Worm (Caenorhabditis elegans) whole organism, mixed stage, embryonic: ENCODE data around the gene F07H5.7.

ENCODE experiments used
- M03D4.4 ChIP-seq: sonication (generic microtip); optimal IDR thresholded peaks from 2 replicates; lab custom pipeline; 2017; ENCODE audit warnings: mild to moderate bottlenecking, missing genetic modification characterization, missing compliant biosample characterization
- bed-3 ChIP-seq: fragments of 200-800 bp; sonication (Bioruptor generic); optimal IDR thresholded peaks from 3 replicates; lab custom pipeline; 2018; ENCODE audit warnings: mild to moderate bottlenecking, missing genetic modification characterization, moderate library complexity, missing compliant biosample characterization
- blmp-1 ChIP-seq: fragments of 150-350 bp; optimal IDR thresholded peaks from 2 replicates; lab custom pipeline; 2014; ENCODE audit warnings: missing biosample characterization, missing genetic modification characterization
- ceh-39 ChIP-seq: fragments of 150-350 bp; optimal IDR thresholded peaks from 2 replicates; lab custom pipeline; 2014; ENCODE audit warnings: missing biosample characterization, missing genetic modification characterization
- ceh-43 ChIP-seq: fragments of 200-800 bp; sonication (Bioruptor generic); optimal IDR thresholded peaks from 2 replicates; lab custom pipeline; 2018; ENCODE audit warnings: mild to moderate bottlenecking, missing genetic modification characterization, moderate library complexity, missing compliant biosample characterization
- ceh-83 ChIP-seq: fragments of 200-800 bp; sonication (Bioruptor generic); optimal IDR thresholded peaks from 2 replicates; lab custom pipeline; 2018; ENCODE audit warnings: mild to moderate bottlenecking, missing genetic modification characterization, missing compliant biosample characterization
- ces-1 ChIP-seq: fragments of 150-350 bp; optimal IDR thresholded peaks from 2 replicates; lab custom pipeline; 2014; ENCODE audit warnings: missing biosample characterization, missing genetic modification reagents, missing genetic modification characterization
- cnd-1 ChIP-seq: fragments of 200-800 bp; sonication (Bioruptor generic); optimal IDR thresholded peaks from 2 replicates; lab custom pipeline; 2018; ENCODE audit warnings: mild to moderate bottlenecking, missing genetic modification characterization, missing compliant biosample characterization
- drap-1 ChIP-seq: fragments of 200-800 bp; sonication (Bioruptor generic); optimal IDR thresholded peaks from 3 replicates; lab custom pipeline; 2018; ENCODE audit warnings: mild to moderate bottlenecking, missing genetic modification characterization, missing compliant biosample characterization
- elt-1 ChIP-seq: sonication (generic microtip); optimal IDR thresholded peaks from 2 replicates; lab custom pipeline; 2017; ENCODE audit warnings: missing genetic modification characterization, mild to moderate bottlenecking, missing compliant biosample characterization, antibody characterized with exemption, moderate library complexity, borderline replicate concordance; ENCODE audit not compliant: insufficient read depth
- elt-3 ChIP-seq: fragments of 150-350 bp; optimal IDR thresholded peaks from 2 replicates; lab custom pipeline; 2014; ENCODE audit warnings: missing biosample characterization, missing genetic modification characterization
- flh-1 ChIP-seq: fragments of 200-800 bp; sonication (Bioruptor generic); optimal IDR thresholded peaks from 2 replicates; lab custom pipeline; 2018; ENCODE audit warnings: mild to moderate bottlenecking, missing genetic modification characterization, moderate library complexity, missing compliant biosample characterization
- ham-2 ChIP-seq: fragments of 200-800 bp; sonication (Bioruptor generic); optimal IDR thresholded peaks from 2 replicates; lab custom pipeline; 2018; ENCODE audit warnings: mild to moderate bottlenecking, missing genetic modification characterization, missing compliant biosample characterization
- hlh-1 ChIP-seq: fragments of 150-350 bp; optimal IDR thresholded peaks from 2 replicates; lab custom pipeline; 2014; ENCODE audit warnings: missing biosample characterization, missing genetic modification reagents, missing genetic modification characterization
- lin-13 ChIP-seq: fragments of 150-350 bp; optimal IDR thresholded peaks from 2 replicates; lab custom pipeline; 2014; ENCODE audit warnings: missing biosample characterization, missing genetic modification characterization
- lin-32 ChIP-seq: fragments of 200-800 bp; sonication (Bioruptor generic); optimal IDR thresholded peaks from 2 replicates; lab custom pipeline; 2018; ENCODE audit warnings: mild to moderate bottlenecking, missing genetic modification characterization, missing compliant biosample characterization
- lsy-2 ChIP-seq: fragments of 150-350 bp; optimal IDR thresholded peaks from 2 replicates; lab custom pipeline; 2014; ENCODE audit warnings: missing biosample characterization, missing genetic modification characterization
- mab-5 ChIP-seq: fragments of 150-350 bp; optimal IDR thresholded peaks from 2 replicates; lab custom pipeline; 2014; ENCODE audit warnings: missing biosample characterization, missing genetic modification characterization
- mep-1 ChIP-seq: fragments of 150-350 bp; optimal IDR thresholded peaks from 2 replicates; lab custom pipeline; 2017; ENCODE audit warnings: missing biosample characterization, missing genetic modification reagents, missing genetic modification characterization, inconsistent platforms
- mls-2 ChIP-seq: sonication (generic microtip); optimal IDR thresholded peaks from 2 replicates; lab custom pipeline; 2016; ENCODE audit warnings: mild to moderate bottlenecking, missing genetic modification characterization, moderate library complexity, missing compliant biosample characterization
- nhr-12 ChIP-seq: fragments of 150-350 bp; optimal IDR thresholded peaks from 2 replicates; lab custom pipeline; 2014; ENCODE audit warnings: missing biosample characterization, missing genetic modification characterization
- nhr-2 ChIP-seq: fragments of 150-350 bp; optimal IDR thresholded peaks from 2 replicates; lab custom pipeline; 2014; ENCODE audit warnings: missing biosample characterization, missing genetic modification characterization
- nhr-237 ChIP-seq: fragments of 150-350 bp; optimal IDR thresholded peaks from 2 replicates; lab custom pipeline; 2014; ENCODE audit warnings: missing biosample characterization, missing genetic modification characterization
- nhr-28 ChIP-seq: fragments of 150-350 bp; optimal IDR thresholded peaks from 2 replicates; lab custom pipeline; 2014; ENCODE audit warnings: missing biosample characterization, missing genetic modification characterization
- nhr-76 ChIP-seq: sonication (generic microtip); optimal IDR thresholded peaks from 2 replicates; lab custom pipeline; 2017; ENCODE audit warnings: missing biosample characterization, missing genetic modification characterization
- pha-4 ChIP-seq: fragments of 150-350 bp; optimal IDR thresholded peaks from 2 replicates; lab custom pipeline; 2018; ENCODE audit warnings: missing biosample characterization, missing genetic modification reagents, missing genetic modification characterization
- snpc-4 ChIP-seq: fragments of 150-350 bp; optimal IDR thresholded peaks from 2 replicates; lab custom pipeline; 2014; ENCODE audit warnings: missing biosample characterization, missing genetic modification characterization
- sptf-1 ChIP-seq: sonication (generic microtip); optimal IDR thresholded peaks from 2 replicates; lab custom pipeline; 2017; ENCODE audit warnings: mild to moderate bottlenecking, missing genetic modification characterization, moderate library complexity, missing compliant biosample characterization
- tbx-8 ChIP-seq: fragments of 200-800 bp; sonication (Bioruptor generic); optimal IDR thresholded peaks from 2 replicates; lab custom pipeline; 2018; ENCODE audit warnings: mild to moderate bottlenecking, missing genetic modification characterization, moderate library complexity, missing compliant biosample characterization
- unc-120 ChIP-seq: sonication (generic microtip); optimal IDR thresholded peaks from 2 replicates; lab custom pipeline; 2017; ENCODE audit warnings: missing genetic modification characterization, missing compliant biosample characterization; ENCODE audit not compliant: poor library complexity, severe bottlenecking
- unc-39 ChIP-seq: fragments of 150-350 bp; optimal IDR thresholded peaks from 2 replicates; lab custom pipeline; 2014; ENCODE audit warnings: missing biosample characterization, missing genetic modification characterization
- unc-62 ChIP-seq: fragments of 150-350 bp; optimal IDR thresholded peaks from 2 replicates; lab custom pipeline; 2014; ENCODE audit warnings: missing biosample characterization, missing genetic modification reagents, missing genetic modification characterization
- zip-8 ChIP-seq: fragments of 150-350 bp; optimal IDR thresholded peaks from 2 replicates; lab custom pipeline; 2014; ENCODE audit warnings: missing biosample characterization, missing genetic modification characterization
- ztf-11 ChIP-seq: fragments of 150-350 bp; optimal IDR thresholded peaks from 2 replicates; lab custom pipeline; 2014; ENCODE audit warnings: missing biosample characterization, missing genetic modification characterization

Gene F07H5.7

ce11 chrII:8796391-8796790 lies 2.4 kb upstream of the F07H5.7 start:
- TF ChIP-seq ces-1 (GFP tag; lab: Kevin White, UChicago) = peak; percentile 56
- no peak for TF ChIP-seq M03D4.4 (tag; lab: Kevin White, UChicago)

- no peak for TF ChIP-seq lin-13 (tag; lab: Kevin White, UChicago)
- TF ChIP-seq nhr-12 (tag; lab: Kevin White, UChicago) = no peak
- no peak for TF ChIP-seq ceh-43 (GFP tag; lab: Kevin White, UChicago)
- no peak for TF ChIP-seq mep-1 (tag; lab: Kevin White, UChicago)
- TF ChIP-seq sptf-1 (tag; lab: Kevin White, UChicago) = no peak
- TF ChIP-seq nhr-28 (tag; lab: Kevin White, UChicago) = no peak
- TF ChIP-seq elt-3 (tag; lab: Kevin White, UChicago) = no peak
- no peak for TF ChIP-seq ztf-11 (tag; lab: Kevin White, UChicago)
- no peak for TF ChIP-seq pha-4
- TF ChIP-seq flh-1 (GFP tag; lab: Kevin White, UChicago) = no peak
- no peak for TF ChIP-seq ham-2
- no peak for TF ChIP-seq nhr-76
- no peak for TF ChIP-seq zip-8
Measured at ce11 chrII:8795227-8795626, 1.3 kb upstream of the F07H5.7 start.

- TF ChIP-seq cnd-1 (tag; lab: Kevin White, UChicago) (no peak), mep-1 (tag; lab: Kevin White, UChicago) (no peak)
Measured at ce11 chrII:8792640-8793039, 1.3 kb downstream of the F07H5.7 start, which contains the start of gene idpa-2. Gene idpa-2 (minus strand): TSS chrII:8792740.

ce11 chrII:8789828-8790558 lies 4.0 kb downstream of the F07H5.7 start, which contains the start of gene F07H5.13:
Gene F07H5.13 (plus strand): TSS chrII:8790557.
- no peak for TF ChIP-seq tbx-8 (GFP tag; lab: Kevin White, UChicago)
- TF ChIP-seq nhr-2 (tag; lab: Kevin White, UChicago) = peak; percentile 82
- TF ChIP-seq unc-39 (tag; lab: Kevin White, UChicago) = no peak
- TF ChIP-seq ces-1 (GFP tag; lab: Kevin White, UChicago) = no peak
- TF ChIP-seq hlh-1 (tag; lab: Kevin White, UChicago) = peak; percentile 61
- TF ChIP-seq blmp-1 = peak; percentile 10
- peak; percentile 21 for TF ChIP-seq cnd-1 (tag; lab: Kevin White, UChicago)
- no peak for TF ChIP-seq mab-5 (tag; lab: Kevin White, UChicago)
- TF ChIP-seq lin-32 (GFP tag; lab: Kevin White, UChicago) = no peak
- TF ChIP-seq ztf-11 (tag; lab: Kevin White, UChicago) = no peak
- TF ChIP-seq unc-62 (GFP tag; lab: Kevin White, UChicago) = peak; percentile 39

ce11 chrII:8788752-8789151 lies 5.2 kb downstream of the F07H5.7 start:
- TF ChIP-seq tbx-8 (GFP tag; lab: Kevin White, UChicago) (no peak), cnd-1 (tag; lab: Kevin White, UChicago) (no peak), flh-1 (GFP tag; lab: Kevin White, UChicago) (no peak), lsy-2 (tag; lab: Kevin White, UChicago) (no peak), nhr-2 (tag; lab: Kevin White, UChicago) (no peak), mep-1 (tag; lab: Kevin White, UChicago) (no peak), mab-5 (tag; lab: Kevin White, UChicago) (no peak)
- TF ChIP-seq, all 35 proteins: peak for 0

ce11 chrII:8787376-8787775 lies 6.6 kb downstream of the F07H5.7 start:
- TF ChIP-seq tbx-8 (GFP tag; lab: Kevin White, UChicago) (no peak), ceh-43 (GFP tag; lab: Kevin White, UChicago) (no peak), bed-3 (GFP tag; lab: Kevin White, UChicago) (no peak), drap-1 (GFP tag; lab: Kevin White, UChicago) (peak; percentile 24), zip-8 (peak; percentile 55), ceh-39 (tag; lab: Kevin White, UChicago) (peak; percentile 100), ces-1 (GFP tag; lab: Kevin White, UChicago) (peak; percentile 82), nhr-28 (tag; lab: Kevin White, UChicago) (no peak), unc-62 (GFP tag; lab: Kevin White, UChicago) (peak; percentile 93), hlh-1 (tag; lab: Kevin White, UChicago) (peak; percentile 67), snpc-4 (tag; lab: Kevin White, UChicago) (no peak), flh-1 (GFP tag; lab: Kevin White, UChicago) (no peak), blmp-1 (no peak), elt-1 (no peak), lsy-2 (tag; lab: Kevin White, UChicago) (peak; percentile 77), unc-120 (tag; lab: Kevin White, UChicago) (peak; percentile 10), unc-39 (tag; lab: Kevin White, UChicago) (no peak), ceh-83 (GFP tag; lab: Kevin White, UChicago) (no peak), nhr-12 (tag; lab: Kevin White, UChicago) (no peak), ham-2 (peak; percentile 44), mab-5 (tag; lab: Kevin White, UChicago) (peak; percentile 70), nhr-237 (peak; percentile 87), M03D4.4 (tag; lab: Kevin White, UChicago) (no peak), lin-13 (tag; lab: Kevin White, UChicago) (peak; percentile 67), sptf-1 (tag; lab: Kevin White, UChicago) (peak; percentile 18), mep-1 (tag; lab: Kevin White, UChicago) (peak; percentile 89), nhr-76 (no peak), ztf-11 (tag; lab: Kevin White, UChicago) (peak; percentile 58), mls-2 (tag; lab: Kevin White, UChicago) (no peak), cnd-1 (tag; lab: Kevin White, UChicago) (peak; percentile 0)
